Worm (Caenorhabditis elegans): Measurements from ENCODE around the gene rin-1.

- TF ChIP-seq daf-12 (tag; optimal IDR thresholded peaks at IDR 0.05) = no peak
- no peak for TF ChIP-seq ceh-28 (tag; optimal IDR thresholded peaks at IDR 0.05)
- TF ChIP-seq nhr-237 (tag; optimal IDR thresholded peaks at IDR 0.05) = no peak
- no peak for TF ChIP-seq ztf-4 (tag; optimal IDR thresholded peaks at IDR 0.05)
- no peak for TF ChIP-seq sea-2 (GFP tag; optimal IDR thresholded peaks at IDR 0.05)
- TF ChIP-seq fos-1 (tag; optimal IDR thresholded peaks at IDR 0.05) = no peak
- TF ChIP-seq pha-4 (tag; optimal IDR thresholded peaks at IDR 0.05) = no peak
Observed at ce11 chrV:14859380-14859779, 44.0 kb upstream of the rin-1 start.

Measured in whole organism, L3 larva.